Worm (Caenorhabditis elegans): ENCODE measurements around the gene gphr-1.

Gene gphr-1

DNA sequence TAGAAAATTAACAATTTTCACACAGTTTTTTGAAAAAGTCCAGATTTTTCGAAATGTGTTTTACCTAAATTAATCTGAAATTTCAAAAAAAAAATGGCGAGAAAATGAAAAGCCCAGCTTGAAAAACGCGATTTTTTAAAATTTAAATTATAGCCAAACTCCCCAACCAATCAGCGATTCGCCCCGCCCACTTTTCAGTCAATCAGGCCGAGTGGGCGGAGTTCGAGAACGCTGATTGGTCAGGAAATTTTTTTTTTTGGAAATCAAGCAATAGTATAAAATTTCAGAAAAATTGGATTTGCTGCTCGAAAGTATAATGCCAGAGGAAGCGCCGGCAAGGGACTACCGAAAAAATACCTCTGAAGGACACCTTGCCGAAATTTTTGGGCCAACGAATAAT lies 12.7 kb downstream of the gphr-1 start:
- TF ChIP-seq elt-1 (tag; optimal IDR thresholded peaks at IDR 0.05; ENCODE audit: borderline replicate concordance, insufficient read depth), result no peak
- TF ChIP-seq flh-1 (GFP tag; optimal IDR thresholded peaks at IDR 0.05), result no peak

ce11 chrIII:12233493-12233892 lies 14.6 kb downstream of the gphr-1 start:
- TF ChIP-seq ces-1 (GFP tag; optimal IDR thresholded peaks at IDR 0.05) (no peak), lin-32 (GFP tag; optimal IDR thresholded peaks at IDR 0.05) (peak; percentile 40), nhr-28 (tag; optimal IDR thresholded peaks at IDR 0.05) (no peak), lsy-2 (tag; optimal IDR thresholded peaks at IDR 0.05) (peak; percentile 17), nhr-2 (tag; optimal IDR thresholded peaks at IDR 0.05) (no peak), sptf-1 (tag; optimal IDR thresholded peaks at IDR 0.05) (peak; percentile 51), pha-4 (tag; optimal IDR thresholded peaks at IDR 0.05) (no peak), elt-3 (tag; optimal IDR thresholded peaks at IDR 0.05) (no peak), elt-1 (tag; optimal IDR thresholded peaks at IDR 0.05; ENCODE audit: borderline replicate concordance, insufficient read depth) (no peak), ztf-11 (tag; optimal IDR thresholded peaks at IDR 0.05) (no peak)

- no peak for TF ChIP-seq mls-2 (tag; optimal IDR thresholded peaks at IDR 0.05)
- no peak for TF ChIP-seq ham-2 (GFP tag; optimal IDR thresholded peaks at IDR 0.05)
- no peak for TF ChIP-seq tbx-8 (GFP tag; optimal IDR thresholded peaks at IDR 0.05)
- TF ChIP-seq nhr-28 (tag; optimal IDR thresholded peaks at IDR 0.05), result no peak
- TF ChIP-seq bed-3 (GFP tag; optimal IDR thresholded peaks at IDR 0.05), result no peak
- TF ChIP-seq lin-13 (tag; optimal IDR thresholded peaks at IDR 0.05), result no peak
- TF ChIP-seq M03D4.4 (tag; optimal IDR thresholded peaks at IDR 0.05), result no peak
- no peak for TF ChIP-seq sem-2 (GFP tag; optimal IDR thresholded peaks at IDR 0.05)
- TF ChIP-seq sptf-1 (tag; optimal IDR thresholded peaks at IDR 0.05), result no peak
- TF ChIP-seq nhr-2 (tag; optimal IDR thresholded peaks at IDR 0.05), result no peak
- TF ChIP-seq ces-1 (GFP tag; optimal IDR thresholded peaks at IDR 0.05), result no peak
- TF ChIP-seq ceh-43 (GFP tag; optimal IDR thresholded peaks at IDR 0.05), result no peak
- TF ChIP-seq elt-3 (tag; optimal IDR thresholded peaks at IDR 0.05), result no peak
Measured at ce11 chrIII:12235359-12235758, 16.5 kb downstream of the gphr-1 start.

- TF ChIP-seq nhr-28 (tag; optimal IDR thresholded peaks at IDR 0.05) (no peak), tbx-8 (GFP tag; optimal IDR thresholded peaks at IDR 0.05) (no peak), ceh-39 (tag; optimal IDR thresholded peaks at IDR 0.05) (no peak), nhr-76 (tag; optimal IDR thresholded peaks at IDR 0.05) (no peak), mab-5 (tag; optimal IDR thresholded peaks at IDR 0.05) (no peak), sptf-1 (tag; optimal IDR thresholded peaks at IDR 0.05) (no peak), bed-3 (GFP tag; optimal IDR thresholded peaks at IDR 0.05) (no peak), elt-3 (tag; optimal IDR thresholded peaks at IDR 0.05) (no peak), elt-1 (tag; optimal IDR thresholded peaks at IDR 0.05; ENCODE audit: borderline replicate concordance, insufficient read depth) (no peak), ztf-11 (tag; optimal IDR thresholded peaks at IDR 0.05) (no peak), pha-4 (tag; optimal IDR thresholded peaks at IDR 0.05) (no peak), nhr-12 (tag; optimal IDR thresholded peaks at IDR 0.05) (no peak), nhr-2 (tag; optimal IDR thresholded peaks at IDR 0.05) (no peak), nhr-237 (tag; optimal IDR thresholded peaks at IDR 0.05) (no peak), M03D4.4 (tag; optimal IDR thresholded peaks at IDR 0.05) (no peak), ceh-83 (GFP tag; optimal IDR thresholded peaks at IDR 0.05) (no peak), blmp-1 (tag; optimal IDR thresholded peaks at IDR 0.05) (no peak), zip-8 (tag; optimal IDR thresholded peaks at IDR 0.05) (no peak)
Measured at ce11 chrIII:12235914-12236313, 17.1 kb downstream of the gphr-1 start, which contains the start of the genes grl-15 and fbxa-89. Gene grl-15 (minus strand): TSS chrIII:12236014. Gene fbxa-89 (plus strand): TSS chrIII:12236184.

- TF ChIP-seq nhr-2 (tag; optimal IDR thresholded peaks at IDR 0.05), result no peak
- no peak for TF ChIP-seq hlh-1 (tag; optimal IDR thresholded peaks at IDR 0.05)
- TF ChIP-seq nhr-76 (tag; optimal IDR thresholded peaks at IDR 0.05), result no peak
- TF ChIP-seq ceh-39 (tag; optimal IDR thresholded peaks at IDR 0.05), result no peak
- TF ChIP-seq unc-62 (GFP tag; optimal IDR thresholded peaks at IDR 0.05), result no peak
- no peak for TF ChIP-seq nhr-237 (tag; optimal IDR thresholded peaks at IDR 0.05)
- TF ChIP-seq mls-2 (tag; optimal IDR thresholded peaks at IDR 0.05), result no peak
- TF ChIP-seq ztf-11 (tag; optimal IDR thresholded peaks at IDR 0.05), result no peak
- TF ChIP-seq unc-39 (tag; optimal IDR thresholded peaks at IDR 0.05), result no peak
- no peak for TF ChIP-seq lin-13 (tag; optimal IDR thresholded peaks at IDR 0.05)
- TF ChIP-seq sem-2 (GFP tag; optimal IDR thresholded peaks at IDR 0.05), result no peak
- TF ChIP-seq flh-1 (GFP tag; optimal IDR thresholded peaks at IDR 0.05), result no peak
- TF ChIP-seq bed-3 (GFP tag; optimal IDR thresholded peaks at IDR 0.05), result no peak
- TF ChIP-seq drap-1 (GFP tag; optimal IDR thresholded peaks at IDR 0.05), result no peak
Measured at ce11 chrIII:12245570-12245969, 26.7 kb downstream of the gphr-1 start.
